Worm (Caenorhabditis elegans) whole organism, young adult: Measurements from ENCODE around the gene C49C8.5.

Experiments used
- B0261.1 ChIP-seq: sonication (generic microtip); optimal IDR thresholded peaks from 2 replicates; lab custom pipeline; 2016; ENCODE audit warnings: mild to moderate bottlenecking, missing genetic modification characterization, moderate library complexity, missing compliant biosample characterization
- C06A6.2 ChIP-seq: fragments of 200-800 bp; sonication (Bioruptor generic); conservative IDR thresholded peaks from 2 replicates; pipeline ENCODE4 v1.3.6; 2022; ENCODE audit warnings: missing genetic modification characterization, missing compliant biosample characterization
- F39B2.1 ChIP-seq: fragments of 200-800 bp; sonication (Bioruptor generic); IDR thresholded peaks from 2 replicates; pipeline ENCODE4 v1.3.6; 2022; ENCODE audit warnings: missing genetic modification reagents, missing genetic modification characterization, missing compliant biosample characterization
- F52B5.7 ChIP-seq: sonication (generic microtip); optimal IDR thresholded peaks from 2 replicates; lab custom pipeline; 2016; ENCODE audit warnings: mild to moderate bottlenecking, missing genetic modification characterization, missing compliant biosample characterization
- aptf-2 ChIP-seq: fragments of 200-800 bp; sonication (Bioruptor generic); conservative IDR thresholded peaks from 2 replicates; pipeline ENCODE4 v1.3.6; 2022; ENCODE audit warnings: missing genetic modification reagents, missing genetic modification characterization, missing compliant biosample characterization
- atf-7 ChIP-seq: sonication (generic microtip); optimal IDR thresholded peaks from 2 replicates; lab custom pipeline; 2017; ENCODE audit warnings: mild to moderate bottlenecking, missing genetic modification characterization, missing compliant biosample characterization
- athp-1 ChIP-seq: sonication (generic microtip); optimal IDR thresholded peaks from 2 replicates; lab custom pipeline; 2017; ENCODE audit warnings: mild to moderate bottlenecking, missing genetic modification characterization, missing compliant biosample characterization
- attf-6 ChIP-seq: fragments of 200-800 bp; sonication (Bioruptor generic); IDR thresholded peaks from 2 replicates; pipeline ENCODE4 v1.3.6; 2022; ENCODE audit warnings: missing genetic modification reagents, missing genetic modification characterization, missing compliant biosample characterization
- ceh-100 ChIP-seq: fragments of 200-800 bp; sonication (Bioruptor generic); IDR thresholded peaks from 2 replicates; pipeline ENCODE4 v1.3.6; 2022; ENCODE audit warnings: missing genetic modification reagents, missing genetic modification characterization, missing compliant biosample characterization
- ceh-27 ChIP-seq: fragments of 200-800 bp; sonication (Bioruptor generic); optimal IDR thresholded peaks from 2 replicates; lab custom pipeline; 2018; ENCODE audit warnings: mild to moderate bottlenecking, missing genetic modification characterization, moderate library complexity, missing compliant biosample characterization
- ceh-40 ChIP-seq: fragments of 200-800 bp; sonication (Bioruptor generic); IDR thresholded peaks from 2 replicates; pipeline ENCODE4 v1.3.6; 2022; ENCODE audit warnings: missing genetic modification characterization, missing compliant biosample characterization
- ceh-58 ChIP-seq: fragments of 200-800 bp; sonication (Bioruptor generic); IDR thresholded peaks from 2 replicates; pipeline ENCODE4 v1.3.6; 2022; ENCODE audit warnings: missing genetic modification characterization, missing compliant biosample characterization
- dox-1 ChIP-seq: fragments of 200-800 bp; sonication (Bioruptor generic); IDR thresholded peaks from 2 replicates; pipeline ENCODE4 v1.3.6; 2022; ENCODE audit warnings: missing genetic modification reagents, missing genetic modification characterization, missing compliant biosample characterization
- dpff-1 ChIP-seq: sonication (generic microtip); optimal IDR thresholded peaks from 2 replicates; lab custom pipeline; 2017; ENCODE audit warnings: mild to moderate bottlenecking, missing genetic modification characterization, missing compliant biosample characterization
- ets-4 ChIP-seq: fragments of 200-800 bp; sonication (Bioruptor generic); optimal IDR thresholded peaks from 2 replicates; lab custom pipeline; 2018; ENCODE audit warnings: mild to moderate bottlenecking, missing genetic modification characterization, missing compliant biosample characterization
- hlh-12 ChIP-seq: sonication (generic microtip); optimal IDR thresholded peaks from 2 replicates; lab custom pipeline; 2016; ENCODE audit warnings: missing genetic modification characterization, missing compliant biosample characterization
- hrde-1 ChIP-seq: sonication (generic microtip); optimal IDR thresholded peaks from 2 replicates; lab custom pipeline; 2016; ENCODE audit warnings: missing genetic modification characterization, mild to moderate bottlenecking, missing compliant biosample characterization, moderate library complexity, missing genotype, missing genetic modification reagents, borderline replicate concordance
- lag-1 ChIP-seq: fragments of 200-800 bp; sonication (Bioruptor generic); IDR thresholded peaks from 2 replicates; pipeline ENCODE4 v1.3.6; 2022; ENCODE audit warnings: missing genetic modification reagents, missing genetic modification characterization, missing compliant biosample characterization
- lin-35 ChIP-seq, 3 experiments: fragments of 150-350 bp in 2 of 3; sonication (generic microtip) in 1 of 3; optimal IDR thresholded peaks; 2 replicates each; lab custom pipeline; 2014 to 2018; ENCODE audit warnings: missing biosample characterization in 3 of 3, missing genetic modification characterization in 3 of 3, missing genetic modification reagents in 3 of 3
- lin-54 ChIP-seq: fragments of 200-800 bp; sonication (Bioruptor generic); optimal IDR thresholded peaks from 2 replicates; lab custom pipeline; 2018; ENCODE audit warnings: mild to moderate bottlenecking, missing genetic modification characterization, missing compliant biosample characterization
- lsl-1 ChIP-seq: fragments of 200-800 bp; sonication (Bioruptor generic); optimal IDR thresholded peaks from 2 replicates; lab custom pipeline; 2018; ENCODE audit warnings: mild to moderate bottlenecking, missing genetic modification characterization, moderate library complexity, missing compliant biosample characterization
- madf-8 ChIP-seq: fragments of 200-800 bp; sonication (Bioruptor generic); conservative IDR thresholded peaks from 2 replicates; pipeline ENCODE4 v1.3.6; 2022; ENCODE audit warnings: missing genetic modification reagents, missing genetic modification characterization, missing compliant biosample characterization
- mes-4 ChIP-seq: sonication (generic microtip); optimal IDR thresholded peaks from 2 replicates; lab custom pipeline; 2016; ENCODE audit warnings: missing genotype, missing genetic modification characterization, missing compliant biosample characterization
- mxl-1 ChIP-seq: sonication (generic microtip); optimal IDR thresholded peaks from 2 replicates; lab custom pipeline; 2016; ENCODE audit warnings: missing genetic modification characterization, missing compliant biosample characterization
- nfya-1 ChIP-seq: sonication (generic microtip); optimal IDR thresholded peaks from 2 replicates; lab custom pipeline; 2017; ENCODE audit warnings: antibody characterized with exemption, missing compliant biosample characterization, missing genetic modification characterization, borderline replicate concordance; ENCODE audit not compliant: insufficient read depth
- nhr-179 ChIP-seq: sonication (generic microtip); optimal IDR thresholded peaks from 2 replicates; lab custom pipeline; 2016; ENCODE audit warnings: mild to moderate bottlenecking, missing genetic modification characterization, missing compliant biosample characterization
- nhr-80 ChIP-seq: sonication (generic microtip); optimal IDR thresholded peaks from 2 replicates; lab custom pipeline; 2016; ENCODE audit warnings: missing genetic modification characterization, missing compliant biosample characterization
- rpc-1 ChIP-seq, 2 experiments: fragments of 150-350 bp in 1 of 2; sonication (generic microtip) in 1 of 2; optimal IDR thresholded peaks; 2 replicates each; lab custom pipeline; 2014 to 2018; ENCODE audit warnings: missing biosample characterization in 1 of 2, missing genetic modification characterization in 1 of 2, missing genetic modification reagents in 1 of 2, missing genotype in 1 of 2
- snpc-4 ChIP-seq, 5 experiments: fragments of 150-350 bp in 1 of 5; sonication (generic microtip) in 4 of 5; optimal IDR thresholded peaks; 2 replicates each; lab custom pipeline; 2014 to 2018; ENCODE audit warnings: missing genetic modification characterization in 5 of 5, missing biosample characterization in 3 of 5, antibody characterized with exemption in 2 of 5, mild to moderate bottlenecking in 2 of 5, missing compliant biosample characterization in 2 of 5, missing genotype in 2 of 5, moderate library complexity in 2 of 5, missing genetic modification reagents in 1 of 5
- sptf-2 ChIP-seq: fragments of 200-800 bp; sonication (Bioruptor generic); optimal IDR thresholded peaks from 2 replicates; lab custom pipeline; 2018; ENCODE audit warnings: mild to moderate bottlenecking, missing genetic modification characterization, missing compliant biosample characterization
- tlf-1 ChIP-seq: fragments of 200-800 bp; sonication (Bioruptor generic); optimal IDR thresholded peaks from 2 replicates; lab custom pipeline; 2018; ENCODE audit warnings: mild to moderate bottlenecking, missing genetic modification characterization, missing compliant biosample characterization
- ztf-6 ChIP-seq: fragments of 200-800 bp; sonication (Bioruptor generic); IDR thresholded peaks from 2 replicates; pipeline ENCODE4 v1.3.6; 2022; ENCODE audit warnings: missing genetic modification reagents, missing genetic modification characterization, missing compliant biosample characterization

C49C8.5 gene

DNA sequence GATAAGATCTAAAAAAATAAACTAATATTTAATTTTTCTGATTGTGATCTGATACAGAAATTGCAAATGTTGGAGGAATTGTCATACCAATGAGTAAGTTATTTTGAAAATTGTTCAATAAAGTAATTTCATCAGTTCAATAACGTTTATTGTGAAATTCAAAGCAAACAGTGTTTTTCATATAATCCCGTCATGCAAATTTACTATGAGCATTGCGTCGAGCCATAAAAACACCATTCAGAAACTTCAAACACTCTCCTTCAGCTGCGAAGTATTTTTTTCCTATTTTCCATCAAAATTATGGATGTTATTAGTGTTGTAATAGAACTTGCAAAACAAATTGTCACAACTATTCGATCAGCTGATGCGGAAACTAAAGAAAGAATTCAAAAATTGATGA lies 1.6 kb downstream of the C49C8.5 start, which contains the start of gene C49C8.8:
Gene C49C8.8, plus strand, starts transcription at position 301 of the 400 bp plus-strand sequence.
- no peak for TF ChIP-seq ztf-6
- TF ChIP-seq mxl-1 (tag; lab: Kevin White, UChicago): no peak
- no peak for TF ChIP-seq snpc-4 (GFP tag; optimal IDR thresholded peaks at IDR 0.05; lab: Kevin White, UChicago)
- no peak for TF ChIP-seq snpc-4 (tag; optimal IDR thresholded peaks at IDR 0.05; lab: Kevin White, UChicago)
- TF ChIP-seq lsl-1 (GFP tag; lab: Kevin White, UChicago): no peak
- no peak for TF ChIP-seq F52B5.7 (tag; lab: Kevin White, UChicago)
- TF ChIP-seq tlf-1 (GFP tag; lab: Kevin White, UChicago): no peak
- no peak for TF ChIP-seq hrde-1 (tag; lab: Kevin White, UChicago)
- no peak for TF ChIP-seq aptf-2 (GFP tag; lab: Robert Waterston, UW)
- no peak for TF ChIP-seq atf-7 (tag; lab: Kevin White, UChicago)
- TF ChIP-seq B0261.1 (tag; lab: Kevin White, UChicago): no peak
- no peak for TF ChIP-seq C06A6.2 (GFP tag; lab: Robert Waterston, UW)
- TF ChIP-seq ceh-100 (GFP tag; lab: Robert Waterston, UW): no peak
- TF ChIP-seq rpc-1 (optimal IDR thresholded peaks at IDR 0.05; lab: Kevin White, UChicago): no peak
- TF ChIP-seq rpc-1 (tag; optimal IDR thresholded peaks at IDR 0.05; lab: Kevin White, UChicago): no peak
- no peak for TF ChIP-seq athp-1
- TF ChIP-seq nhr-179: no peak
- no peak for TF ChIP-seq lin-35 (GFP tag; optimal IDR thresholded peaks at IDR 0.05; lab: Kevin White, UChicago)
- TF ChIP-seq ceh-27: no peak

DNA sequence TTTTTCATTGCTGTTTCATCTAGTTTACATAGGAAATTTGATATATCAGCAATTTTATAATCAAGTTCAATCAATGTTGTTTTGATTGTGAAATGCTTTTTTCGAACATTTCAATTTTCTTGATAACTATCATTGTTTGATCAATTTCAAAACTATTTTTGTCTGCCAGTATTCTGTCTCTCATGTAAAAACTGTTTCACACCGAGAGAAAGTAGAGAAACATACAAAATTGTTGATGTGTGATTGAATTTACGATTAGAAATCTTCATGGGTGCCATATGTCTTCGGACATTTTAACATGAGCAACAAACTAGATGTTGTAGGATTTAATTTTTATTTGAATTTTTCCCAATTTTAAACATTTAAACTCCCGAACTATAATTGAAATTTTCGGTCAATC lies 2.8 kb downstream of the C49C8.5 start, which contains the start of gene C49C8.2:
Gene C49C8.2, plus strand, starts transcription at position 393 of the 400 bp plus-strand sequence.
- TF ChIP-seq nhr-80 (tag; lab: Kevin White, UChicago) (peak; percentile 34), ets-4 (no peak)

DNA sequence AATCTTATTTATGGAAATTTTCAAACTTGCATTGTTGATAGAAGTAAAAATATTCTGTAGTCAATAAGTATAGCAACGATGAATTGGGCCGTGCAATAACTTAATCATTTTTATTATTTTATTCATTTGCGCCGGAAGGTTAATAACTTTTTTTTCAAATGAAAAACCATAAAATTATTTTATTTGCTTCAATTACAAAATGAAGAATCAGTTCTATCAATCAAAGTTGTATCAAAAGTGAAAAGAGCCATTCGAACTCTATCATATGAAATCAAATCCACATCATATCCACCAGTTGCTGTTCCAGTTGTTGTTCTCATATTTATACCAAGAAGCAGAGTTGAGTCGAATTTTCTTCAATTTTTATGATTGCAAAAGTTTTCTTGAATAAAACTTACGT lies 5.0 kb downstream of the C49C8.5 start, which contains the start of gene cyp-33E1:
Gene cyp-33E1, minus strand, starts transcription at position 101 of the 400 bp plus-strand sequence.
- TF ChIP-seq attf-6 (GFP tag; lab: Robert Waterston, UW) (no peak), ceh-40 (GFP tag; lab: Robert Waterston, UW) (no peak), hlh-12 (tag; lab: Kevin White, UChicago) (no peak), nfya-1 (no peak)

DNA sequence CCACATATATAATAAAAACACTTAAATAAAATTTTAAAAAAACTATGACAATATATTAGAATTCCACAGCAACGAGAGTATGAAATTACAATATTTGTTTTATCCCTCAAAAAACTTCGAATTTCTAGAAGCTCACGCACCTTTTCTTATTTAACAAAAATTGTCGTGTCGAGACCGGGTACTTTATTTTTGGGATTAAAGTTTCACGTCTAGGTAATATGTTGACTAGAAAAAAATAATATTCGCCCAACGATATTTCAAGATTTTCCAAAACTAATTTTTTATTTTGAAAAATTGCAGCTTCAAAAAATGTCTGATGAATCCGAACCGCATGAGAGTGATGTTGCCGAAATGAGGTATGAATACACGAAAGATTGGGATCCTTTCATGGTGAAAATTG lies 9.0 kb downstream of the C49C8.5 start, which contains the start of gene C49C8.3:
Gene C49C8.3, plus strand, starts transcription at position 301 of the 400 bp plus-strand sequence.
- TF ChIP-seq dox-1 (GFP tag; lab: Robert Waterston, UW) (no peak), snpc-4 (GFP tag; optimal IDR thresholded peaks at IDR 0.05; lab: Kevin White, UChicago) (no peak), snpc-4 (tag; optimal IDR thresholded peaks at IDR 0.05; lab: Kevin White, UChicago) (no peak)

DNA sequence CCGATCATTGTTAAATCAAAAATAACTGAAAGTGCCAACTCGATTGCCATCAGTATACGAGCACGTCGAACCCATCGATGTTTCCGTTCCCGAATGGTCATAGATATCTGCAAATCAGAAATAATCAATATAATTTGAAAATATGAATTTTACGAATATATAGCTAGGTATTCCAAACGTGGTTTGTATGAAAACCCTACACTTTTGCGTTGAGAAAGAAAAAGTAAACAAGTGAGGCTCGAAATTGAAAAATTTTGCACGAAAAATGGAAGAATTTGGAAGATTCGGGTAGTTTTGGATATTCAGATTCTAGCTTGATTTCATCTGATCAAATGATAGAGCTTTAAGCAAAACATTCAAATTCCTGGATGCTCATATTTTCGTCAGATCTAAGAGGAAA lies 14.7 kb downstream of the C49C8.5 start, which contains the start of gene F42A9.9:
Gene F42A9.9, minus strand, starts transcription at position 101 of the 400 bp plus-strand sequence.
- TF ChIP-seq madf-8 (GFP tag; lab: Robert Waterston, UW): no peak
- TF ChIP-seq dpff-1 (tag; lab: Kevin White, UChicago): no peak
- no peak for TF ChIP-seq lag-1 (GFP tag; lab: Robert Waterston, UW)
- no peak for TF ChIP-seq ceh-58 (GFP tag; lab: Robert Waterston, UW)
- no peak for TF ChIP-seq lin-54
- no peak for TF ChIP-seq nfya-1
- no peak for TF ChIP-seq sptf-2
- TF ChIP-seq mes-4: no peak
- no peak for TF ChIP-seq nhr-80 (tag; lab: Kevin White, UChicago)
- no peak for TF ChIP-seq F39B2.1 (GFP tag; lab: Robert Waterston, UW)
